Fruit fly (Drosophila melanogaster) whole organism, embryonic: ENCODE results near the gene CG33181.

Source experiments
- CG10366 ChIP-seq: fragments of 200-800 bp; sonication (Bioruptor generic); IDR thresholded peaks from 2 replicates; pipeline ENCODE4 v1.3.6; 2022; ENCODE audit warnings: missing biosample characterization, missing genetic modification characterization
- CG10565 ChIP-seq: fragments of 200-800 bp; sonication (Bioruptor generic); optimal IDR thresholded peaks from 3 replicates; lab custom pipeline; 2016; ENCODE audit warnings: missing biosample characterization, mild to moderate bottlenecking, missing genetic modification characterization
- CG12071 ChIP-seq: fragments of 200-800 bp; sonication (Bioruptor generic); optimal IDR thresholded peaks from 3 replicates; lab custom pipeline; 2018; ENCODE audit warnings: missing biosample characterization, mild to moderate bottlenecking, missing genetic modification characterization
- CG13123 ChIP-seq: fragments of 200-800 bp; sonication (Bioruptor generic); optimal IDR thresholded peaks from 2 replicates; lab custom pipeline; 2016; ENCODE audit warnings: missing biosample characterization, missing genetic modification characterization
- CG1602 ChIP-seq: fragments of 200-800 bp; sonication (Bioruptor generic); optimal IDR thresholded peaks from 3 replicates; lab custom pipeline; 2016; ENCODE audit warnings: missing biosample characterization, missing genetic modification characterization
- CG30020 ChIP-seq: fragments of 200-800 bp; optimal IDR thresholded peaks from 2 replicates; lab custom pipeline; 2019; ENCODE audit warnings: missing biosample characterization, mild to moderate bottlenecking, missing genetic modification characterization, moderate library complexity
- CG31388 ChIP-seq: fragments of 200-800 bp; sonication (Bioruptor generic); optimal IDR thresholded peaks from 2 replicates; lab custom pipeline; 2016; ENCODE audit warnings: missing biosample characterization, missing genetic modification characterization
- CG3163 ChIP-seq: fragments of 200-800 bp; sonication (Bioruptor generic); optimal IDR thresholded peaks from 3 replicates; lab custom pipeline; 2016; ENCODE audit warnings: missing biosample characterization, missing genetic modification characterization
- CG34422 ChIP-seq: fragments of 200-800 bp; sonication (Bioruptor generic); IDR thresholded peaks from 3 replicates; pipeline ENCODE4 v1.3.6; 2022; ENCODE audit warnings: missing biosample characterization, missing genetic modification characterization
- CG3726 ChIP-seq: fragments of 200-800 bp; sonication (Bioruptor generic); IDR thresholded peaks from 3 replicates; pipeline ENCODE4, ENCODE4 v1.3.6; 2022; ENCODE audit warnings: missing biosample characterization, missing genetic modification characterization
- CG4282 ChIP-seq: fragments of 200-800 bp; sonication (Bioruptor generic); optimal IDR thresholded peaks from 2 replicates; lab custom pipeline; 2016; ENCODE audit warnings: missing biosample characterization, missing genetic modification characterization
- CG4854 ChIP-seq: fragments of 200-800 bp; sonication (Bioruptor generic); optimal IDR thresholded peaks from 2 replicates; lab custom pipeline; 2016; ENCODE audit warnings: missing biosample characterization, missing genetic modification characterization, inconsistent platforms
- CG5953 ChIP-seq: fragments of 200-800 bp; sonication (Bioruptor generic); IDR thresholded peaks from 2 replicates; pipeline ENCODE4 v1.3.6; 2022; ENCODE audit warnings: missing biosample characterization, missing genetic modification characterization
- CG9609 ChIP-seq: fragments of 200-800 bp; sonication (Bioruptor generic); optimal IDR thresholded peaks from 3 replicates; lab custom pipeline; 2016; ENCODE audit warnings: missing biosample characterization, missing genetic modification characterization
- CG9817 ChIP-seq: fragments of 200-800 bp; sonication (Bioruptor generic); optimal IDR thresholded peaks from 2 replicates; lab custom pipeline; 2018; ENCODE audit warnings: missing biosample characterization, mild to moderate bottlenecking, missing genetic modification characterization, moderate library complexity
- CrebB ChIP-seq: fragments of 200-800 bp; sonication (Bioruptor generic); optimal IDR thresholded peaks from 3 replicates; lab custom pipeline; 2018; ENCODE audit warnings: missing biosample characterization, mild to moderate bottlenecking, missing genetic modification characterization
- D ChIP-seq, 2 experiments: fragments of 200-800 bp in 1 of 2; fragments of >200 bp in 1 of 2; sonication (Bioruptor generic) in 1 of 2; optimal IDR thresholded peaks; 2 replicates in 1 of 2; 3 replicates in 1 of 2; lab custom pipeline; 2017; ENCODE audit warnings: mild to moderate bottlenecking in 1 of 2, missing biosample characterization in 1 of 2, missing genetic modification characterization in 1 of 2, missing genetic modification reagents in 1 of 2
- Dek ChIP-seq: fragments of 200-800 bp; sonication (Bioruptor generic); optimal IDR thresholded peaks from 3 replicates; lab custom pipeline; 2019; ENCODE audit warnings: missing biosample characterization, mild to moderate bottlenecking, missing genetic modification characterization, moderate library complexity
- Dip2 ChIP-seq: fragments of 200-800 bp; sonication (Bioruptor generic); IDR thresholded peaks from 2 replicates; pipeline ENCODE4 v1.3.6; 2022; ENCODE audit warnings: missing biosample characterization, missing genetic modification characterization
- Dip3 ChIP-seq: fragments of 200-800 bp; sonication (Bioruptor generic); optimal IDR thresholded peaks from 3 replicates; lab custom pipeline; 2016; ENCODE audit warnings: missing biosample characterization, missing genetic modification characterization
- Gug ChIP-seq: fragments of 200-800 bp; sonication (Bioruptor generic); IDR thresholded peaks from 4 replicates; pipeline ENCODE4 v1.3.6; 2022; ENCODE audit warnings: missing biosample characterization, missing genetic modification characterization
- Hand ChIP-seq: fragments of 200-800 bp; sonication (Bioruptor generic); optimal IDR thresholded peaks from 2 replicates; lab custom pipeline; 2017; ENCODE audit warnings: mild to moderate bottlenecking, missing biosample characterization, missing genetic modification reagents, missing genetic modification characterization
- MBD-R2 ChIP-seq: fragments of 200-800 bp; sonication (Bioruptor generic); IDR thresholded peaks from 2 replicates; pipeline ENCODE4 v1.3.6; 2022; ENCODE audit warnings: missing biosample characterization, missing genetic modification characterization
- Meics ChIP-seq: fragments of 200-800 bp; sonication (Bioruptor generic); optimal IDR thresholded peaks from 2 replicates; lab custom pipeline; 2017; ENCODE audit warnings: missing biosample characterization, mild to moderate bottlenecking, missing genetic modification characterization
- Nf-YA ChIP-seq: fragments of 200-800 bp; sonication (Bioruptor generic); IDR thresholded peaks from 2 replicates; pipeline ENCODE4 v1.3.6; 2022; ENCODE audit warnings: missing biosample characterization, missing genetic modification characterization
- Nf-YB ChIP-seq: fragments of 200-800 bp; sonication (Bioruptor generic); optimal IDR thresholded peaks from 3 replicates; lab custom pipeline; 2019; ENCODE audit warnings: missing biosample characterization, mild to moderate bottlenecking, missing genetic modification characterization, moderate library complexity
- Poxn ChIP-seq: fragments of 200-800 bp; sonication (Bioruptor generic); IDR thresholded peaks from 2 replicates; pipeline ENCODE4 v1.3.6; 2022; ENCODE audit warnings: missing biosample characterization, missing genetic modification characterization
- Stat92E ChIP-seq, 3 experiments: fragments of >200 bp in 2 of 3; fragments of 200-800 bp in 1 of 3; sonication (Bioruptor generic) in 1 of 3; optimal IDR thresholded peaks; 2 replicates each; lab custom pipeline; 2017 to 2019; ENCODE audit warnings: missing biosample characterization in 3 of 3, missing genetic modification characterization in 3 of 3, mild to moderate bottlenecking in 1 of 3, moderate library complexity in 1 of 3
- TFAM ChIP-seq: fragments of 200-800 bp; sonication (Bioruptor generic); optimal IDR thresholded peaks from 2 replicates; lab custom pipeline; 2017; ENCODE audit warnings: missing biosample characterization, missing genetic modification characterization, inconsistent platforms
- Trl ChIP-seq, 3 experiments: fragments of >200 bp in 2 of 3; fragments of 200-800 bp in 1 of 3; sonication (Bioruptor generic) in 1 of 3; optimal IDR thresholded peaks; 2 replicates in 1 of 3; 3 replicates in 2 of 3; lab custom pipeline; 2016 to 2017; ENCODE audit warnings: missing biosample characterization in 1 of 3, missing genetic modification characterization in 1 of 3
- Xrp1 ChIP-seq: fragments of 200-800 bp; sonication (Bioruptor generic); IDR thresholded peaks from 2 replicates; pipeline ENCODE4 v1.3.6; 2022; ENCODE audit warnings: missing biosample characterization, missing genetic modification characterization
- amos ChIP-seq: fragments of 200-800 bp; sonication (Bioruptor generic); IDR thresholded peaks from 2 replicates; pipeline ENCODE4 v1.3.6; 2022; ENCODE audit warnings: missing biosample characterization, missing genetic modification characterization; ENCODE audit not compliant: partially characterized antibody
- chn ChIP-seq: fragments of 200-800 bp; sonication (Bioruptor generic); optimal IDR thresholded peaks from 2 replicates; lab custom pipeline; 2016; ENCODE audit warnings: missing biosample characterization, missing genetic modification characterization
- crol ChIP-seq: fragments of 200-800 bp; sonication (Bioruptor generic); IDR thresholded peaks from 2 replicates; pipeline ENCODE4 v1.3.6; 2022; ENCODE audit warnings: missing biosample characterization, missing genetic modification characterization
- dimm ChIP-seq: fragments of 200-800 bp; sonication (Bioruptor generic); IDR thresholded peaks from 2 replicates; pipeline ENCODE4 v1.3.6; 2022; ENCODE audit warnings: missing biosample characterization, missing genetic modification characterization
- disco-r ChIP-seq: fragments of 200-800 bp; sonication (Bioruptor generic); optimal IDR thresholded peaks from 2 replicates; lab custom pipeline; 2016; ENCODE audit warnings: missing biosample characterization, missing genetic modification characterization
- dpn ChIP-seq, 2 experiments: fragments of 200-800 bp; sonication (Bioruptor generic); optimal IDR thresholded peaks; 3 replicates each; lab custom pipeline; 2016; ENCODE audit warnings: missing biosample characterization in 2 of 2, missing genetic modification characterization in 2 of 2
- dysf ChIP-seq: fragments of 200-800 bp; sonication (Bioruptor generic); IDR thresholded peaks from 3 replicates; pipeline ENCODE4 v1.3.6; 2022; ENCODE audit warnings: missing biosample characterization, missing genetic modification characterization
- fd3F ChIP-seq: fragments of 200-800 bp; sonication (Bioruptor generic); optimal IDR thresholded peaks from 2 replicates; lab custom pipeline; 2018; ENCODE audit warnings: missing biosample characterization, mild to moderate bottlenecking, missing genetic modification characterization, moderate library complexity
- gem ChIP-seq: fragments of 200-800 bp; sonication (Bioruptor generic); optimal IDR thresholded peaks from 2 replicates; lab custom pipeline; 2019; ENCODE audit warnings: missing biosample characterization, mild to moderate bottlenecking, missing genetic modification characterization, moderate library complexity
- klu ChIP-seq: fragments of 200-800 bp; sonication (Bioruptor generic); IDR thresholded peaks from 2 replicates; pipeline ENCODE4 v1.3.6; 2022; ENCODE audit warnings: missing biosample characterization, missing genetic modification characterization
- org-1 ChIP-seq: fragments of 200-800 bp; sonication (Bioruptor generic); optimal IDR thresholded peaks from 2 replicates; lab custom pipeline; 2017; ENCODE audit warnings: missing biosample characterization, missing genetic modification characterization
- psq ChIP-seq: fragments of 200-800 bp; sonication (Bioruptor generic); optimal IDR thresholded peaks from 2 replicates; lab custom pipeline; 2017; ENCODE audit warnings: missing biosample characterization, missing genetic modification characterization
- scrt ChIP-seq: fragments of 200-800 bp; sonication (Bioruptor generic); optimal IDR thresholded peaks from 2 replicates; lab custom pipeline; 2018; ENCODE audit warnings: missing biosample characterization, mild to moderate bottlenecking, missing genetic modification characterization, moderate library complexity
- sima ChIP-seq: fragments of 200-800 bp; sonication (Bioruptor generic); optimal IDR thresholded peaks from 2 replicates; lab custom pipeline; 2016; ENCODE audit warnings: missing biosample characterization, missing genetic modification characterization
- slbo ChIP-seq: fragments of 200-800 bp; sonication (Bioruptor generic); IDR thresholded peaks from 2 replicates; pipeline ENCODE4 v1.3.6; 2022; ENCODE audit warnings: missing biosample characterization, missing genetic modification characterization
- tio ChIP-seq: fragments of 200-800 bp; sonication (Bioruptor generic); optimal IDR thresholded peaks from 2 replicates; lab custom pipeline; 2017; ENCODE audit warnings: missing biosample characterization, missing genetic modification characterization, inconsistent platforms
- tx ChIP-seq: fragments of 200-800 bp; sonication (Bioruptor generic); optimal IDR thresholded peaks from 2 replicates; lab custom pipeline; 2016; ENCODE audit warnings: missing biosample characterization, missing genetic modification characterization
- vfl ChIP-seq: fragments of 200-800 bp; sonication (Bioruptor generic); optimal IDR thresholded peaks from 2 replicates; lab custom pipeline; 2016; ENCODE audit warnings: missing biosample characterization, missing genetic modification characterization
- vnd ChIP-seq: fragments of 200-800 bp; sonication (Bioruptor generic); IDR thresholded peaks from 3 replicates; pipeline ENCODE4 v1.3.6; 2022; ENCODE audit warnings: missing biosample characterization, missing genetic modification characterization; ENCODE audit not compliant: partially characterized antibody

Gene CG33181

dm6 chrX:8541985-8542384 is 52.8 kb downstream of the CG33181 start (continued):
- TF ChIP-seq Nf-YA (GFP tag; lab: Robert Waterston, UW) (no peak), CG3726 (GFP tag; lab: Robert Waterston, UW) (0 out of 3 replicates have a peak, but pooled peaks have one; percentile 23), CG12071 (GFP tag; lab: Kevin White, UChicago) (peak; percentile 42), CG1602 (GFP tag; lab: Kevin White, UChicago) (no peak), Meics (GFP tag; lab: Kevin White, UChicago) (peak; percentile 82), D (optimal IDR thresholded peaks at IDR 0.05; lab: Kevin White, UChicago) (no peak), D (GFP tag; optimal IDR thresholded peaks at IDR 0.05; lab: Kevin White, UChicago) (no peak), Stat92E (GFP tag; optimal IDR thresholded peaks at IDR 0.05; lab: Kevin White, UChicago) (no peak), tio (GFP tag; lab: Kevin White, UChicago) (peak; percentile 24), klu (GFP tag; lab: Robert Waterston, UW) (no peak), tx (GFP tag; lab: Kevin White, UChicago) (no peak), Dek (tag; lab: Kevin White, UChicago) (peak; percentile 62), TFAM (GFP tag; lab: Kevin White, UChicago) (no peak), CG10366 (GFP tag; lab: Robert Waterston, UW) (peak; percentile 56), slbo (GFP tag; lab: Robert Waterston, UW) (peak; percentile 66), fd3F (peak; percentile 52), MBD-R2 (GFP tag; lab: Robert Waterston, UW) (peak; percentile 20; the same call in 1 of the 2 replicates), CG31388 (GFP tag; lab: Kevin White, UChicago) (no peak), sima (GFP tag; lab: Kevin White, UChicago) (no peak), gem (tag; lab: Kevin White, UChicago) (peak; percentile 75), Poxn (GFP tag; lab: Robert Waterston, UW) (no peak), disco-r (GFP tag; lab: Kevin White, UChicago) (no peak), Xrp1 (peak; percentile 61; the same call in 1 of the 2 replicates), Gug (GFP tag; lab: Robert Waterston, UW) (peak; percentile 25; the same call in 1 of the 4 replicates), CG4282 (GFP tag; lab: Kevin White, UChicago) (no peak), CG3163 (GFP tag; lab: Kevin White, UChicago) (no peak), CG4854 (GFP tag; lab: Kevin White, UChicago) (no peak), Dip3 (GFP tag; lab: Kevin White, UChicago) (no peak), CG5953 (GFP tag; lab: Robert Waterston, UW) (0 out of 2 replicates have a peak, but pooled peaks have one; percentile 37), psq (no peak), Nf-YB (GFP tag; lab: Kevin White, UChicago) (peak; percentile 27), amos (GFP tag; lab: Robert Waterston, UW) (no peak), dysf (GFP tag; lab: Robert Waterston, UW) (peak; percentile 64; the same call in 2 of the 3 replicates), vnd (GFP tag; lab: Robert Waterston, UW) (no peak), Hand (GFP tag; lab: Kevin White, UChicago) (peak; percentile 64), CrebB (tag; lab: Kevin White, UChicago) (peak; percentile 31), vfl (GFP tag; lab: Kevin White, UChicago) (no peak), org-1 (GFP tag; lab: Kevin White, UChicago) (peak; percentile 45), CG13123 (GFP tag; lab: Kevin White, UChicago) (no peak), dpn (GFP tag; optimal IDR thresholded peaks at IDR 0.05; lab: Kevin White, UChicago) (peak; percentile 1 to 45), CG34422 (GFP tag; lab: Robert Waterston, UW) (0 out of 3 replicates have a peak, but pooled peaks have one; percentile 53), CG9817 (tag; lab: Kevin White, UChicago) (peak; percentile 56), crol (GFP tag; lab: Robert Waterston, UW) (no peak), CG10565 (no peak), Trl (optimal IDR thresholded peaks at IDR 0.05; lab: Kevin White, UChicago) (no peak), Trl (GFP tag; optimal IDR thresholded peaks at IDR 0.05; lab: Kevin White, UChicago) (no peak), Dip2 (GFP tag; lab: Robert Waterston, UW) (no peak), CG9609 (no peak), dimm (GFP tag; lab: Robert Waterston, UW) (no peak), chn (no peak), scrt (peak; percentile 67), CG30020 (no peak)
